Fruit fly (Drosophila melanogaster) whole organism: ENCODE data around the gene fkh.

Experiments used
- psq ChIP-seq: fragments of >200 bp; optimal IDR thresholded peaks from 2 replicates; lab custom pipeline; 2017
- usp ChIP-seq: fragments of >200 bp; optimal IDR thresholded peaks from 2 replicates; lab custom pipeline; 2017; ENCODE audit warnings: missing biosample characterization, missing genetic modification characterization, mixed read lengths

dm6 chr3R:28569529-28570175 is 15.4 kb downstream of the fkh start:
- TF ChIP-seq usp (GFP tag; lab: Kevin White, UChicago) (no peak), psq (lab: Kevin White, UChicago) (no peak)
